Worm (Caenorhabditis elegans) whole organism, early embryonic: ENCODE data around the gene gnrr-4.

Source experiments
- B0310.2 ChIP-seq: sonication (generic microtip); optimal IDR thresholded peaks from 2 replicates; lab custom pipeline; 2016; ENCODE audit warnings: mild to moderate bottlenecking, missing genetic modification characterization, missing compliant biosample characterization
- aly-1 ChIP-seq: sonication (generic microtip); optimal IDR thresholded peaks from 2 replicates; lab custom pipeline; 2016; ENCODE audit warnings: missing genetic modification characterization, missing compliant biosample characterization
- ama-1 ChIP-seq: fragments of 150-350 bp; optimal IDR thresholded peaks from 2 replicates; lab custom pipeline; 2014
- ceh-13 ChIP-seq: fragments of 200-800 bp; sonication (Bioruptor generic); optimal IDR thresholded peaks from 2 replicates; lab custom pipeline; 2018; ENCODE audit warnings: mild to moderate bottlenecking, missing genetic modification characterization, missing compliant biosample characterization
- ceh-36 ChIP-seq: sonication (generic microtip); optimal IDR thresholded peaks from 2 replicates; lab custom pipeline; 2016; ENCODE audit warnings: missing genetic modification characterization, inconsistent platforms, missing compliant biosample characterization
- flt-1 ChIP-seq: fragments of 200-800 bp; sonication (Bioruptor generic); IDR thresholded peaks from 2 replicates; pipeline ENCODE4 v1.3.6; 2022; ENCODE audit warnings: missing genetic modification characterization, missing compliant biosample characterization
- hmg-4 ChIP-seq: fragments of 200-800 bp; sonication (Bioruptor generic); optimal IDR thresholded peaks from 2 replicates; lab custom pipeline; 2018; ENCODE audit warnings: mild to moderate bottlenecking, missing genetic modification characterization, missing compliant biosample characterization
- hnd-1 ChIP-seq: sonication (generic microtip); optimal IDR thresholded peaks from 2 replicates; lab custom pipeline; 2016; ENCODE audit warnings: missing genetic modification characterization, missing compliant biosample characterization
- pes-1 ChIP-seq: fragments of 200-800 bp; sonication (Bioruptor generic); IDR thresholded peaks from 2 replicates; pipeline ENCODE4 v1.3.6; 2022; ENCODE audit warnings: missing genetic modification reagents, missing genetic modification characterization, missing compliant biosample characterization
- tbx-11 ChIP-seq: fragments of 200-800 bp; sonication (Bioruptor generic); IDR thresholded peaks from 2 replicates; pipeline ENCODE4 v1.3.6; 2022; ENCODE audit warnings: missing genetic modification characterization, missing compliant biosample characterization
- tra-4 ChIP-seq: sonication (generic microtip); optimal IDR thresholded peaks from 2 replicates; lab custom pipeline; 2017; ENCODE audit warnings: missing genetic modification characterization, missing compliant biosample characterization

- TF ChIP-seq ama-1 (lab: Kevin White, UChicago), result no peak
- no peak for TF ChIP-seq tbx-11 (GFP tag; lab: Robert Waterston, UW)
- TF ChIP-seq pes-1, result no peak
- no peak for TF ChIP-seq hmg-4 (GFP tag; lab: Kevin White, UChicago)
- no peak for TF ChIP-seq tra-4 (tag; lab: Kevin White, UChicago)
- TF ChIP-seq ceh-13, result no peak
- no peak for TF ChIP-seq B0310.2 (tag; lab: Kevin White, UChicago)
- TF ChIP-seq flt-1 (GFP tag; lab: Robert Waterston, UW), result no peak
- TF ChIP-seq hnd-1 (tag; lab: Kevin White, UChicago), result no peak
- TF ChIP-seq ceh-36 (tag; lab: Kevin White, UChicago), result no peak
- no peak for TF ChIP-seq aly-1 (tag; lab: Kevin White, UChicago)
Observed at ce11 chrX:5782153-5782552, 39.0 kb upstream of the gnrr-4 start, which contains the start of gene gakh-1.
